Worm (Caenorhabditis elegans): ENCODE results near the gene aass-1.

The aass-1 gene

ce11 chrIV:294737-295136, 49.8 kb downstream of the aass-1 start (continued):
- TF ChIP-seq set-16 (GFP tag; IDR thresholded peaks at IDR 0.05) (no peak), egl-27 (tag; optimal IDR thresholded peaks at IDR 0.05) (no peak), tag-97 (GFP tag; IDR thresholded peaks at IDR 0.05) (no peak), ama-1 (optimal IDR thresholded peaks at IDR 0.05) (no peak), spr-3 (GFP tag; optimal IDR thresholded peaks at IDR 0.05) (no peak), skn-1 (tag; optimal IDR thresholded peaks at IDR 0.05) (no peak), cey-2 (tag; optimal IDR thresholded peaks at IDR 0.05; ENCODE audit: borderline replicate concordance, insufficient read depth) (no peak), ZK546.5 (tag; optimal IDR thresholded peaks at IDR 0.05) (no peak), ctbp-1 (GFP tag; IDR thresholded peaks at IDR 0.05) (no peak), mxl-3 (GFP tag; optimal IDR thresholded peaks at IDR 0.05) (peak; percentile 46), lin-29 (GFP tag; IDR thresholded peaks at IDR 0.05) (no peak), snpc-4 (tag; optimal IDR thresholded peaks at IDR 0.05) (no peak), zfp-2 (tag; optimal IDR thresholded peaks at IDR 0.05) (no peak), F44E2.7 (GFP tag; IDR thresholded peaks at IDR 0.05) (no peak), lim-7 (GFP tag; IDR thresholded peaks at IDR 0.05) (no peak), snpc-1.2 (GFP tag; IDR thresholded peaks at IDR 0.05) (no peak), ceh-62 (tag; optimal IDR thresholded peaks at IDR 0.05) (no peak), pha-4 (GFP tag; IDR thresholded peaks at IDR 0.05) (peak; percentile 6; the same call in 1 of the 2 replicates), pha-4 (tag; optimal IDR thresholded peaks at IDR 0.05) (no peak), nhr-11 (tag; optimal IDR thresholded peaks at IDR 0.05) (no peak), aly-2 (tag; optimal IDR thresholded peaks at IDR 0.05) (no peak), dmd-8 (GFP tag; IDR thresholded peaks at IDR 0.05) (0 out of 2 replicates have a peak, but pooled peaks have one; percentile 31), unc-62 (GFP tag; optimal IDR thresholded peaks at IDR 0.05 in 1 of 2) (no peak), unc-62 (tag; optimal IDR thresholded peaks at IDR 0.05) (no peak), daf-8 (GFP tag; IDR thresholded peaks at IDR 0.05) (no peak), F26F4.8 (GFP tag; conservative IDR thresholded peaks at IDR 0.05) (no peak), daf-16 (GFP tag; optimal IDR thresholded peaks at IDR 0.05) (no peak), daf-16 (tag; optimal IDR thresholded peaks at IDR 0.05) (peak; percentile 20), gei-8 (GFP tag; optimal IDR thresholded peaks at IDR 0.05) (no peak), saeg-2 (GFP tag; IDR thresholded peaks at IDR 0.05) (no peak), D1046.2 (GFP tag; IDR thresholded peaks at IDR 0.05) (no peak), nhr-6 (tag; optimal IDR thresholded peaks at IDR 0.05) (no peak), ces-1 (GFP tag; optimal IDR thresholded peaks at IDR 0.05) (no peak), dpl-1 (GFP tag; optimal IDR thresholded peaks at IDR 0.05) (no peak), lsy-2 (tag; optimal IDR thresholded peaks at IDR 0.05) (no peak), Y48G9A.11 (GFP tag; IDR thresholded peaks at IDR 0.05) (no peak), mes-2 (tag; optimal IDR thresholded peaks at IDR 0.05; ENCODE audit: poor library complexity, severe bottlenecking) (no peak), nhr-76 (tag; optimal IDR thresholded peaks at IDR 0.05) (no peak), dve-1 (tag; optimal IDR thresholded peaks at IDR 0.05; ENCODE audit: insufficient read depth) (peak; percentile 21), nhr-28 (tag; optimal IDR thresholded peaks at IDR 0.05) (peak; percentile 54), Y75B8A.6 (GFP tag; IDR thresholded peaks at IDR 0.05) (no peak), R02D3.7 (tag; optimal IDR thresholded peaks at IDR 0.05) (no peak), mxl-2 (GFP tag; conservative IDR thresholded peaks at IDR 0.05) (no peak), F10B5.3 (tag; optimal IDR thresholded peaks at IDR 0.05) (no peak), unc-130 (GFP tag; optimal IDR thresholded peaks at IDR 0.05) (no peak), nhr-111 (GFP tag; optimal IDR thresholded peaks at IDR 0.05) (no peak), T26A8.4 (GFP tag; IDR thresholded peaks at IDR 0.05) (peak; percentile 28; the same call in 1 of the 2 replicates), nhr-102 (tag; optimal IDR thresholded peaks at IDR 0.05) (no peak), zip-11 (GFP tag; IDR thresholded peaks at IDR 0.05) (no peak), rbr-2 (tag; optimal IDR thresholded peaks at IDR 0.05) (no peak), arid-1 (GFP tag; conservative IDR thresholded peaks at IDR 0.05) (no peak), ceh-32 (tag; optimal IDR thresholded peaks at IDR 0.05; ENCODE audit: poor library complexity) (no peak), spr-1 (tag; optimal IDR thresholded peaks at IDR 0.05) (no peak)
